Worm (Caenorhabditis elegans) whole organism, L3 larva: ENCODE data around the gene C06E4.8.

Source experiments
- egl-27 ChIP-seq: sonication (generic microtip); optimal IDR thresholded peaks from 4 replicates; lab custom pipeline; 2017; ENCODE audit warnings: missing biosample characterization, missing genetic modification reagents, missing genetic modification characterization
- elt-2 ChIP-seq: sonication (generic microtip); optimal IDR thresholded peaks from 2 replicates; lab custom pipeline; 2016; ENCODE audit warnings: missing genetic modification reagents, mild to moderate bottlenecking, missing genetic modification characterization, missing compliant biosample characterization
- jun-1 ChIP-seq: fragments of 150-350 bp; optimal IDR thresholded peaks from 2 replicates; lab custom pipeline; 2014; ENCODE audit warnings: missing biosample characterization, missing genetic modification reagents, missing genetic modification characterization
- lsy-12 ChIP-seq: sonication (generic microtip); optimal IDR thresholded peaks from 2 replicates; lab custom pipeline; 2016; ENCODE audit warnings: mild to moderate bottlenecking, missing genetic modification characterization, missing compliant biosample characterization
- mdl-1 ChIP-seq: fragments of 150-350 bp; optimal IDR thresholded peaks from 2 replicates; lab custom pipeline; 2014; ENCODE audit warnings: missing biosample characterization, missing genetic modification characterization
- nfya-1 ChIP-seq: sonication (generic microtip); optimal IDR thresholded peaks from 2 replicates; lab custom pipeline; 2017; ENCODE audit warnings: missing genetic modification characterization, mild to moderate bottlenecking, missing compliant biosample characterization, antibody characterized with exemption, moderate library complexity; ENCODE audit not compliant: insufficient read depth
- nhr-11 ChIP-seq: fragments of 150-350 bp; optimal IDR thresholded peaks from 2 replicates; lab custom pipeline; 2014; ENCODE audit warnings: missing biosample characterization, missing genetic modification characterization
- nhr-25 ChIP-seq: sonication (generic microtip); optimal IDR thresholded peaks from 2 replicates; lab custom pipeline; 2017; ENCODE audit warnings: missing biosample characterization, missing genetic modification characterization
- nhr-76 ChIP-seq: fragments of 150-350 bp; sonication (generic microtip); optimal IDR thresholded peaks from 5 replicates; lab custom pipeline; 2014; ENCODE audit warnings: missing biosample characterization, missing genetic modification characterization
- nhr-77 ChIP-seq: fragments of 150-350 bp; optimal IDR thresholded peaks from 2 replicates; lab custom pipeline; 2014; ENCODE audit warnings: missing biosample characterization, missing genetic modification characterization
- sea-2 ChIP-seq: fragments of 150-350 bp; sonication (generic microtip); optimal IDR thresholded peaks from 4 replicates; lab custom pipeline; 2014; ENCODE audit warnings: missing biosample characterization, missing genetic modification reagents, missing genetic modification characterization
- snpc-4 ChIP-seq: fragments of 150-350 bp; optimal IDR thresholded peaks from 2 replicates; lab custom pipeline; 2014; ENCODE audit warnings: missing biosample characterization, missing genetic modification characterization
- unc-39 ChIP-seq: sonication (generic microtip); optimal IDR thresholded peaks from 4 replicates; lab custom pipeline; 2017; ENCODE audit warnings: missing biosample characterization, missing genetic modification characterization
- zag-1 ChIP-seq: fragments of 150-350 bp; optimal IDR thresholded peaks from 2 replicates; lab custom pipeline; 2014; ENCODE audit warnings: missing biosample characterization, missing genetic modification characterization

DNA sequence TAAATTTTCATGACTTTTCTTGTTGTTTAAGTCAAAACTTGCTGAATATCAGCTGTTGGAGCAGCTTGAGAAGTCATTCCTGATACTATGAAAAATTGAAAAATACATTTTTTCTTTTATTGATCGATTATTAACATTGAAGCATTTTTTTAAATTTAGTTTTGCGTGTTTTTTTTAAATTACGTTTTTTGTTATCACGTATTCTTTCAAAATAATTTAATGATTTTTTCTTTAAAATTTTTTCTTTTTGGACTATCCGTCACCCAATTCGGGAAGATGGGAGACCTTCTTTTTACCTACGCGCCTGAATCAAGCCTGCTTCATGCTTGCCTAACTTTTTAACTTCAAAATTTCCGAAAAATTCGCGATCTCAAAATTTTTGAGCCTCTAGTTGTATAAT is 8.4 kb upstream of the C06E4.8 start, which contains the start of gene F42C5.5:
- TF ChIP-seq egl-27 (tag; lab: Kevin White, UChicago) (no peak), jun-1 (no peak), nhr-77 (tag; lab: Kevin White, UChicago) (no peak), lsy-12 (tag; lab: Kevin White, UChicago) (no peak), nfya-1 (no peak), elt-2 (tag; lab: Kevin White, UChicago) (no peak), sea-2 (no peak), nhr-76 (no peak), nhr-25 (tag; lab: Kevin White, UChicago) (no peak), zag-1 (no peak), nhr-11 (tag; lab: Kevin White, UChicago) (no peak), mdl-1 (no peak), unc-39 (tag; lab: Kevin White, UChicago) (no peak), snpc-4 (tag; lab: Kevin White, UChicago) (no peak)
